Fruit fly (Drosophila melanogaster): ENCODE data around the gene Cmpk.

The Cmpk gene

dm6 chr3R:26041417-26042101 is 13.7 kb downstream of the Cmpk start, which contains the start of gene gro (continued):
- TF ChIP-seq Eip78C (GFP tag) (peak; percentile 89), CG6808 (GFP tag; optimal IDR thresholded peaks at IDR 0.05) (no peak), Sox15 (GFP tag; optimal IDR thresholded peaks at IDR 0.05) (peak; percentile 46), CG6276 (GFP tag; optimal IDR thresholded peaks at IDR 0.05) (no peak), Sox14 (GFP tag; optimal IDR thresholded peaks at IDR 0.05) (peak; percentile 60), CG8119 (GFP tag; IDR thresholded peaks at IDR 0.05) (peak; percentile 57), CG6792 (GFP tag; optimal IDR thresholded peaks at IDR 0.05) (peak; percentile 66), esn (GFP tag; optimal IDR thresholded peaks at IDR 0.05) (peak; percentile 69), Eip75B (GFP tag; optimal IDR thresholded peaks at IDR 0.05) (peak; percentile 71), Blimp-1 (GFP tag; optimal IDR thresholded peaks at IDR 0.05) (no peak), CG7368 (GFP tag; optimal IDR thresholded peaks at IDR 0.05) (no peak), Hr4 (GFP tag; optimal IDR thresholded peaks at IDR 0.05) (peak; percentile 76), CG32006 (GFP tag; optimal IDR thresholded peaks at IDR 0.05) (peak; percentile 20), CG3032 (tag; optimal IDR thresholded peaks at IDR 0.05) (peak; percentile 67), Ets96B (tag; optimal IDR thresholded peaks at IDR 0.05) (peak; percentile 40), ss (GFP tag; optimal IDR thresholded peaks at IDR 0.05) (no peak), Lpt (GFP tag; optimal IDR thresholded peaks at IDR 0.05) (no peak), salr (GFP tag; optimal IDR thresholded peaks at IDR 0.05) (peak in 1 of 2 experiments; percentile 29), CG8319 (GFP tag; optimal IDR thresholded peaks at IDR 0.05) (no peak), CG1621 (tag; optimal IDR thresholded peaks at IDR 0.05) (peak; percentile 56), CG10631 (GFP tag; optimal IDR thresholded peaks at IDR 0.05) (peak; percentile 81), Ets21C (GFP tag; optimal IDR thresholded peaks at IDR 0.05) (peak; percentile 55), CG8632 (GFP tag; optimal IDR thresholded peaks at IDR 0.05) (peak; percentile 41), CG10669 (GFP tag; optimal IDR thresholded peaks at IDR 0.05) (peak; percentile 55), achi (GFP tag; optimal IDR thresholded peaks at IDR 0.05) (peak; percentile 63)

dm6 chr3R:26039793-26040335 is 15.4 kb downstream of the Cmpk start:
- TF ChIP-seq Eip78C (GFP tag) (peak; percentile 13), fkh (GFP tag; optimal IDR thresholded peaks at IDR 0.05) (no peak)

DNA sequence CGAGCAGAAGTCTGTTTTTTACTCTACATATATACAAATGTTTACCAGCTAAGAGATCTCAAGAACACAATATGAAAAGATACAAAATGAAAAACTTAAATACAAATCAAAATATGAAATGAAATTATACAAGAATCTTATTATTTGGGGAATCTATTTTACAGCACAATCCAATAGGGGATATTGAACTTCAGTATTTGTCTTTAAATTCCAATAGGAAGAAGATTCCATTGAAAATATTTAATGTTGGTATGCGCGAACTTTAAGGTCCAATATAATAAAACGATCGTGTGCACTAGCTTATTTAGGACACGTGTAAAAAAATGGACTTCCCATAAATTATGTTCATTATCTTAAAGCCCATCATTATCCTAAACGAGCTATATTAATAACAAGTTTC is 17.3 kb downstream of the Cmpk start:
- TF ChIP-seq CG10631 (GFP tag; optimal IDR thresholded peaks at IDR 0.05) = no peak
- TF ChIP-seq Eip93F (GFP tag; optimal IDR thresholded peaks at IDR 0.05) = no peak

DNA sequence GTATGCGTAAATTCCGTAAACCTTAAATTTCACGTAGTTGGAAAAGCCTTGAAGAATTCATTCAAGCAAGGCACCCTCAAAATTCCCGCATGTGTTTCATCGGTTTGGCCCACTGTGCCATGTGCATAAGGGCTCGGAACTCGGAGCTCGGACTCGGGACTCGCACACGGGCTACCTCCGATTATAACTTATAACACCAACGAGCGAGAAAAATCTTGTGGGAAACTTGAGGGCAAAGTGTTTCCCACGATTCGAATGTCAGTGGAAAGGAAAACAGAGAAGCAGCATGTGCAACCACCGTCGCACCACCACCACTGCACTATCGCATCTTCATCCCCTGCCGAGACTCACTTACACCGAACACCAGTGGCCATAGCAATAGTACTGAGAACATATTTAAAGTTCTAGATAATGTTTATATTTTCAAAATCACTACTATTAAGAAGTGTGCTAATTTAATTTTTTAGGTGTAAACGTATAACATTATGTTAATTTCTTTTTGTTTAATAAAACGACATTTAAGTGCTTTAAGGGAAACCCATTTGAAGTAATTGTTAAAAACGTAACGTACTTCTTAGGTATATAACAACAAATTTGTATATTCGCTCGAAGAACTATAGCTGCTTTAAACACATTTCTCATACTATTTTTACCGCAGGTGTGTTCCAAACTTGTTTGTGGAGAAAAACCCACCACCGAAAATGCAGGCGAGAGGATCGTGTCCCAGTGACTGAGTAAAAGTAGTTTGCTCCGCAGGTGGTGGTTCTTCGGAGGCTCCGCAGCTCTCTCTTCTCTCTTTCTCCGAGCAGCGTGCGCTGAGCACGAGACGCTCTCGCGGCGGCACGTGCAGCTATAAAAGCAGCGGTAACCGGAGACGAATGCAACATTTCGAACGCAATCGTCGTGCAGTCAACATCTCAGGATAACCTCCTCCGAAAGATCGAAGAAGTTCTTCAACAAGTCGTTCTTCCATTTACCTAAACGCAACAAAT is 18.8 kb downstream of the Cmpk start:
- TF ChIP-seq fd85E (GFP tag; optimal IDR thresholded peaks at IDR 0.05) (peak; percentile 55), CG31627 (GFP tag; optimal IDR thresholded peaks at IDR 0.05) (peak; percentile 80), Sox14 (GFP tag; optimal IDR thresholded peaks at IDR 0.05) (peak; percentile 90), acj6 (GFP tag; optimal IDR thresholded peaks at IDR 0.05) (peak; percentile 84), CG10631 (GFP tag; optimal IDR thresholded peaks at IDR 0.05) (peak; percentile 86), CG11762 (GFP tag; optimal IDR thresholded peaks at IDR 0.05; ENCODE audit: insufficient read depth) (peak; percentile 75), Sox15 (GFP tag; optimal IDR thresholded peaks at IDR 0.05) (peak; percentile 74), Lpt (GFP tag; optimal IDR thresholded peaks at IDR 0.05) (peak; percentile 68), Sox102F (GFP tag; optimal IDR thresholded peaks at IDR 0.05) (peak; percentile 90), net (GFP tag; optimal IDR thresholded peaks at IDR 0.05) (peak; percentile 86), Eip75B (GFP tag; optimal IDR thresholded peaks at IDR 0.05) (peak; percentile 92), Eip93F (GFP tag; optimal IDR thresholded peaks at IDR 0.05) (peak; percentile 53), OdsH (GFP tag; optimal IDR thresholded peaks at IDR 0.05) (peak; percentile 87), eg (GFP tag; IDR thresholded peaks at IDR 0.05) (peak; percentile 57), dsx (GFP tag; optimal IDR thresholded peaks at IDR 0.05; ENCODE audit: poor library complexity, severe bottlenecking) (peak; percentile 91), CG6792 (GFP tag; optimal IDR thresholded peaks at IDR 0.05) (peak; percentile 90), Gug (GFP tag; IDR thresholded peaks at IDR 0.05) (peak; percentile 49), CG32006 (GFP tag; optimal IDR thresholded peaks at IDR 0.05) (peak; percentile 91), Ets96B (tag; optimal IDR thresholded peaks at IDR 0.05) (peak; percentile 93), fkh (GFP tag; optimal IDR thresholded peaks at IDR 0.05) (peak; percentile 59), CG6163 (GFP tag; IDR thresholded peaks at IDR 0.05) (peak; percentile 73), Blimp-1 (GFP tag; optimal IDR thresholded peaks at IDR 0.05) (peak; percentile 84), CG16779 (tag; optimal IDR thresholded peaks at IDR 0.05) (peak; percentile 89), pdm3 (GFP tag; optimal IDR thresholded peaks at IDR 0.05) (peak; percentile 88)

Data from whole organism, prepupa.